Worm (Caenorhabditis elegans): Measurements from ENCODE around the gene ZK829.9.

ce11 chrIV:12012439-12013003 lies 42.2 kb downstream of the ZK829.9 start:
- no peak for TF ChIP-seq nhr-28 (tag; optimal IDR thresholded peaks at IDR 0.05)
- no peak for TF ChIP-seq dpl-1 (GFP tag; optimal IDR thresholded peaks at IDR 0.05)
- TF ChIP-seq unc-62 (GFP tag; optimal IDR thresholded peaks at IDR 0.05 in 1 of 2), result peak in 1 of 2 experiments; percentile 0
- TF ChIP-seq unc-62 (tag; optimal IDR thresholded peaks at IDR 0.05), result no peak
- TF ChIP-seq lin-29 (GFP tag; IDR thresholded peaks at IDR 0.05), result no peak
- TF ChIP-seq Y105C5A.15 (GFP tag; IDR thresholded peaks at IDR 0.05), result no peak
- no peak for TF ChIP-seq ama-1 (optimal IDR thresholded peaks at IDR 0.05)
- no peak for TF ChIP-seq daf-12 (tag; optimal IDR thresholded peaks at IDR 0.05)
- no peak for TF ChIP-seq egl-43 (GFP tag; IDR thresholded peaks at IDR 0.05)
- no peak for TF ChIP-seq vab-7 (GFP tag; IDR thresholded peaks at IDR 0.05)
- TF ChIP-seq lin-39 (tag; optimal IDR thresholded peaks at IDR 0.05), result no peak
- TF ChIP-seq D1046.2 (GFP tag; IDR thresholded peaks at IDR 0.05), result no peak
- no peak for TF ChIP-seq fos-1 (tag; optimal IDR thresholded peaks at IDR 0.05)
- no peak for TF ChIP-seq arid-1 (GFP tag; conservative IDR thresholded peaks at IDR 0.05)
